Fruit fly (Drosophila melanogaster): ENCODE measurements around the gene Uggt.

The Uggt gene

DNA sequence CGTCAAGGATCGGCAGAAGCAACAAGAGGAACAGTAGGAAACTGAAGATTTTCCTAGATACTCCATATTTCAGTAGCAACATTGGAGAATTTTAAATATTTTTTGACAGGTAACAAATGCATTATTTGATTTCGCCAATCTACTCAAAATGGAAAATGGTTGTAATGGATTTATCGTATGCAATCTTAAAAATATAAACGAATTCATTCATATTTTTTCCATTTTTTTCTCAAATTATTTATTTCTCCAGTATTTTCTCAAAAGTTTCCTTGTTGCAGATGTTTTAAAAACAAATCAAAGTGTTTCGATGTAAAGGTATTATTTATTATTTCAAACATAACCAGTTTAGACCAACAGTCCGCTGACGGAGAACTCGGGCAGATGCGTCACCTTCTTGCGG lies 47.7 kb downstream of the Uggt start, which contains the start of gene CG18223:
TSS of gene CG18223 (minus strand) at position 101 of the 400 bp plus-strand sequence.
- TF ChIP-seq CG3032 (tag; optimal IDR thresholded peaks at IDR 0.05): no peak
- TF ChIP-seq Hr4 (GFP tag; optimal IDR thresholded peaks at IDR 0.05): no peak
- no peak for TF ChIP-seq lz (GFP tag; optimal IDR thresholded peaks at IDR 0.05)
- no peak for TF ChIP-seq svp (GFP tag)
- no peak for TF ChIP-seq ss (GFP tag; optimal IDR thresholded peaks at IDR 0.05)
- no peak for TF ChIP-seq Sox102F (GFP tag; optimal IDR thresholded peaks at IDR 0.05)
- no peak for TF ChIP-seq Lpt (GFP tag; optimal IDR thresholded peaks at IDR 0.05)
- no peak for TF ChIP-seq Eip75B (GFP tag; optimal IDR thresholded peaks at IDR 0.05)
- no peak for TF ChIP-seq CG10669 (GFP tag; optimal IDR thresholded peaks at IDR 0.05)
- TF ChIP-seq Eip78C (GFP tag): no peak

DNA sequence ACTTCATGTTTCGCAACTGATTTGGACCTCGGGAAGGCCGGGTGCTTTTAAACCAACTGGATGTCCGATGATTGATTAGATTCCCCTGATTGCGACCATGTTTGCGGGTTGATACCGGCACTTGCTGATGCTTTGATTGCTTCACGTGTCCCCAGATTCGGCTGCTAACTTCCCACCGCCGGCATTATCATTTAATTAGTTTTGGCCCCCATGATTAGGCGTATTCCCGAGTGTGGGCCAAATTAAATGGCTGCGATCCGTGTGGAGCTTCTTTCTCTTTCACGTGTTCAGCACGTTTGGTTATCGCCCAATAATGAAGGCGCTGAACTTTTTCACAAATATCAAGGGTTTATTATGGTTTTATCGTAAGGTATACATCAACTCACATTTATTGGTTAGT lies 49.5 kb downstream of the Uggt start, which contains the start of gene CG3819:
TSS of gene CG3819 (minus strand) at position 23 of the 400 bp plus-strand sequence.
- TF ChIP-seq CG8319 (GFP tag; optimal IDR thresholded peaks at IDR 0.05) (no peak), salr (GFP tag; optimal IDR thresholded peaks at IDR 0.05) (no peak), fd85E (GFP tag; optimal IDR thresholded peaks at IDR 0.05) (no peak), OdsH (GFP tag; optimal IDR thresholded peaks at IDR 0.05) (no peak), CG3919 (GFP tag; optimal IDR thresholded peaks at IDR 0.05) (no peak), CG16779 (tag; optimal IDR thresholded peaks at IDR 0.05) (no peak), CG7368 (GFP tag; optimal IDR thresholded peaks at IDR 0.05) (no peak), dsx (GFP tag; optimal IDR thresholded peaks at IDR 0.05; ENCODE audit: poor library complexity, severe bottlenecking) (no peak), Sox102F (GFP tag; optimal IDR thresholded peaks at IDR 0.05) (no peak), vri (GFP tag; optimal IDR thresholded peaks at IDR 0.05) (no peak), dac (GFP tag; optimal IDR thresholded peaks at IDR 0.05) (no peak), eg (GFP tag; IDR thresholded peaks at IDR 0.05) (no peak), Sox15 (GFP tag; optimal IDR thresholded peaks at IDR 0.05) (no peak), Ets96B (tag; optimal IDR thresholded peaks at IDR 0.05) (no peak)

DNA sequence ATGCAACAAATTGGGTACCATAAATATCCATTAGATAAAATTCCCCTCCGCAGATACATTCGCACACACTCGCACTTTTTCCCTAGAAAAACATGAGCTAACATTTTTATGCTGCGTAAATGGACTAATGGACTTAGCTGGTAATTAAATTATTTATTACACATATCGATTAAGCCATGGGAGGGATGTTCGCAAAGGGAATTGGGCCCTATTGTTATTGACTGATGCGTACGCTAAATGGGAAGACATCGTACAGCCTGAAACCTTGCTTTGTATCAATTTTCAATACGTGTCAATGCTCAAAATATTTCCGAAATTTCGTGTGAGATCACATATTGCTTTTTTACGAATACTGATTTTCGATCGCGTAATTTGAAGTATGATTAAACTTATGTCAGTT lies 52.2 kb downstream of the Uggt start, which contains the start of gene CG43049:
TSS of gene CG43049 (plus strand) at position 301 of the 400 bp plus-strand sequence.
- TF ChIP-seq CG4318 (GFP tag; optimal IDR thresholded peaks at IDR 0.05) (no peak), esn (GFP tag; optimal IDR thresholded peaks at IDR 0.05) (no peak), fd85E (GFP tag; optimal IDR thresholded peaks at IDR 0.05) (no peak), CG31627 (GFP tag; optimal IDR thresholded peaks at IDR 0.05) (no peak), CG34406 (GFP tag; optimal IDR thresholded peaks at IDR 0.05) (no peak), ss (GFP tag; optimal IDR thresholded peaks at IDR 0.05) (no peak), CG11902 (GFP tag; optimal IDR thresholded peaks at IDR 0.05) (no peak), Hr38 (GFP tag; optimal IDR thresholded peaks at IDR 0.05) (no peak), lz (GFP tag; optimal IDR thresholded peaks at IDR 0.05) (no peak), net (GFP tag; optimal IDR thresholded peaks at IDR 0.05) (no peak), OdsH (GFP tag; optimal IDR thresholded peaks at IDR 0.05) (no peak), Sox14 (GFP tag; optimal IDR thresholded peaks at IDR 0.05) (no peak)
